Worm (Caenorhabditis elegans) whole organism, dauer: Measurements from ENCODE around the gene pax-1.

Source experiments
- unc-62 ChIP-seq: sonication (generic microtip); optimal IDR thresholded peaks from 2 replicates; lab custom pipeline; 2017; ENCODE audit warnings: missing biosample characterization, missing genetic modification reagents, missing genetic modification characterization

Gene pax-1

ce11 chrV:8212816-8213215 is 11.9 kb upstream of the pax-1 start:
- TF ChIP-seq unc-62 = no peak

- TF ChIP-seq unc-62 = no peak
Measured at ce11 chrV:8213868-8214267, 10.9 kb upstream of the pax-1 start, which contains the start of gene K07C11.7. Gene K07C11.7, minus strand, starts transcription at chrV:8213968.

- TF ChIP-seq unc-62 = no peak
Measured at ce11 chrV:8215158-8215557, 9.6 kb upstream of the pax-1 start.

ce11 chrV:8217118-8217517 is 7.6 kb upstream of the pax-1 start:
- no peak for TF ChIP-seq unc-62

ce11 chrV:8217661-8218265 is 7.0 kb upstream of the pax-1 start, which contains the start of gene K07C11.8:
Gene K07C11.8, minus strand, starts transcription at chrV:8217884.
- no peak for TF ChIP-seq unc-62

- no peak for TF ChIP-seq unc-62
Measured at ce11 chrV:8219550-8219949, 5.2 kb upstream of the pax-1 start.

- no peak for TF ChIP-seq unc-62
Measured at ce11 chrV:8221083-8221538, 3.6 kb upstream of the pax-1 start, which contains the start of the genes cogc-6 and air-1. Gene cogc-6, minus strand, starts transcription at chrV:8221316. Gene air-1, plus strand, starts transcription at chrV:8221488.

ce11 chrV:8223417-8223816 is 1.3 kb upstream of the pax-1 start:
- TF ChIP-seq unc-62 = no peak

- TF ChIP-seq unc-62 = no peak
Measured at ce11 chrV:8226812-8227211, 2.1 kb downstream of the pax-1 start, which contains the start of gene K07C11.10. Gene K07C11.10, minus strand, starts transcription at chrV:8226912.

ce11 chrV:8228712-8229119 is 4.0 kb downstream of the pax-1 start:
- TF ChIP-seq unc-62 = no peak

ce11 chrV:8230056-8230455 is 5.3 kb downstream of the pax-1 start:
- TF ChIP-seq unc-62 = no peak

- TF ChIP-seq unc-62 = no peak
Measured at ce11 chrV:8235331-8235730, 10.6 kb downstream of the pax-1 start.

- no peak for TF ChIP-seq unc-62
Measured at ce11 chrV:8238290-8238689, 13.6 kb downstream of the pax-1 start, which contains the start of gene rol-3. Gene rol-3, minus strand, starts transcription at chrV:8238409.

ce11 chrV:8239928-8240327 is 15.2 kb downstream of the pax-1 start, which contains the start of gene C16D9.3:
Gene C16D9.3, minus strand, starts transcription at chrV:8240028.
- no peak for TF ChIP-seq unc-62

ce11 chrV:8242798-8243197 is 18.1 kb downstream of the pax-1 start, which contains the start of gene C16D9.4:
Gene C16D9.4, minus strand, starts transcription at chrV:8242898.
- no peak for TF ChIP-seq unc-62

- TF ChIP-seq unc-62 = no peak
Measured at ce11 chrV:8243201-8243600, 18.5 kb downstream of the pax-1 start.

- TF ChIP-seq unc-62 = no peak
Measured at ce11 chrV:8245457-8245856, 20.7 kb downstream of the pax-1 start, which contains the start of gene C16D9.5. Gene C16D9.5, minus strand, starts transcription at chrV:8245557.
